Fruit fly (Drosophila melanogaster): ENCODE data around the gene CG5645.

CG5645 gene

dm6 chr3L:12124138-12124583, 12.3 kb downstream of the CG5645 start (continued):
- no peak for TF ChIP-seq Usf (GFP tag; optimal IDR thresholded peaks at IDR 0.05)
- TF ChIP-seq CG15011 (GFP tag; optimal IDR thresholded peaks at IDR 0.05) = no peak
- TF ChIP-seq da (GFP tag; optimal IDR thresholded peaks at IDR 0.05) = no peak
- TF ChIP-seq CG14441 (GFP tag; IDR thresholded peaks at IDR 0.05) = peak; percentile 53
- TF ChIP-seq wor (GFP tag; IDR thresholded peaks at IDR 0.05) = no peak
- TF ChIP-seq Rx (GFP tag; IDR thresholded peaks at IDR 0.05) = no peak
- no peak for TF ChIP-seq inv (GFP tag; IDR thresholded peaks at IDR 0.05; ENCODE audit: partially characterized antibody)
- TF ChIP-seq Dfd (GFP tag; optimal IDR thresholded peaks at IDR 0.05) = no peak
- no peak for TF ChIP-seq CG4707 (GFP tag; optimal IDR thresholded peaks at IDR 0.05)
- peak; percentile 57 for TF ChIP-seq CG12659 (GFP tag; optimal IDR thresholded peaks at IDR 0.05)
- no peak for TF ChIP-seq en (GFP tag; optimal IDR thresholded peaks at IDR 0.05)
- peak; percentile 14 for TF ChIP-seq CG17186 (GFP tag; optimal IDR thresholded peaks at IDR 0.05)
- no peak for TF ChIP-seq Bdp1 (GFP tag; optimal IDR thresholded peaks at IDR 0.05)
- peak; percentile 100 for TF ChIP-seq cg (GFP tag; optimal IDR thresholded peaks at IDR 0.05)
- no peak for TF ChIP-seq CG8089 (GFP tag; optimal IDR thresholded peaks at IDR 0.05)
- TF ChIP-seq CG17802 (tag; optimal IDR thresholded peaks at IDR 0.05) = no peak
- TF ChIP-seq CG15073 (GFP tag; optimal IDR thresholded peaks at IDR 0.05) = no peak
- TF ChIP-seq tin (GFP tag; optimal IDR thresholded peaks at IDR 0.05) = no peak
- peak; percentile 23 for TF ChIP-seq CG9817 (tag; optimal IDR thresholded peaks at IDR 0.05)
- TF ChIP-seq CG8924 (tag; optimal IDR thresholded peaks at IDR 0.05) = peak; percentile 77
- TF ChIP-seq CG18476 (GFP tag; optimal IDR thresholded peaks at IDR 0.05) = no peak
- TF ChIP-seq CG6654 (GFP tag; optimal IDR thresholded peaks at IDR 0.05) = no peak
- no peak for TF ChIP-seq bcd (GFP tag; optimal IDR thresholded peaks at IDR 0.05)
- TF ChIP-seq CG11456 (GFP tag; IDR thresholded peaks at IDR 0.05) = no peak
- peak; percentile 54; the same call in 1 of the 3 replicates for TF ChIP-seq Dbx (GFP tag; IDR thresholded peaks at IDR 0.05)
- TF ChIP-seq lab (GFP tag; optimal IDR thresholded peaks at IDR 0.05) = no peak
- TF ChIP-seq cas (GFP tag; IDR thresholded peaks at IDR 0.05) = no peak
- TF ChIP-seq pros (GFP tag; optimal IDR thresholded peaks at IDR 0.05) = peak; percentile 89
- no peak for TF ChIP-seq CG10366 (GFP tag; IDR thresholded peaks at IDR 0.05)
- TF ChIP-seq lilli (GFP tag; optimal IDR thresholded peaks at IDR 0.05) = no peak
- TF ChIP-seq CG10321 (GFP tag; IDR thresholded peaks at IDR 0.05) = peak; percentile 72
- peak; percentile 6 for TF ChIP-seq Abd-B (GFP tag; optimal IDR thresholded peaks at IDR 0.05)
- peak; percentile 87 for TF ChIP-seq ewg (GFP tag; optimal IDR thresholded peaks at IDR 0.05)
- peak; percentile 4 for TF ChIP-seq CG4328 (GFP tag; optimal IDR thresholded peaks at IDR 0.05)
- TF ChIP-seq Tbp (GFP tag; optimal IDR thresholded peaks at IDR 0.05) = no peak
- peak; percentile 73 for TF ChIP-seq Adf1 (GFP tag; IDR thresholded peaks at IDR 0.05)
- TF ChIP-seq C15 (GFP tag; IDR thresholded peaks at IDR 0.05) = no peak
- peak; percentile 3 for TF ChIP-seq CG2120 (GFP tag; optimal IDR thresholded peaks at IDR 0.05)
- no peak for TF ChIP-seq Trl (optimal IDR thresholded peaks at IDR 0.05)
- TF ChIP-seq Trl (GFP tag; optimal IDR thresholded peaks at IDR 0.05) = no peak
- peak; percentile 53; the same call in 1 of the 2 replicates for TF ChIP-seq E2f1 (GFP tag; IDR thresholded peaks at IDR 0.05)
- TF ChIP-seq CG12769 (tag; optimal IDR thresholded peaks at IDR 0.05) = peak; percentile 85
- TF ChIP-seq CG2116 (GFP tag; optimal IDR thresholded peaks at IDR 0.05) = no peak
- no peak for TF ChIP-seq usp (GFP tag; optimal IDR thresholded peaks at IDR 0.05)
- TF ChIP-seq ato (GFP tag; IDR thresholded peaks at IDR 0.05; ENCODE audit: partially characterized antibody) = no peak
- TF ChIP-seq Atf6 (GFP tag; IDR thresholded peaks at IDR 0.05) = peak; percentile 22; the same call in 1 of the 2 replicates
- no peak for TF ChIP-seq CG11093 (GFP tag; IDR thresholded peaks at IDR 0.05)
- TF ChIP-seq H2.0 (GFP tag; IDR thresholded peaks at IDR 0.05) = no peak
- peak; percentile 32; the same call in 1 of the 2 replicates for TF ChIP-seq lmd (GFP tag; IDR thresholded peaks at IDR 0.05)
- TF ChIP-seq Optix (GFP tag; IDR thresholded peaks at IDR 0.05) = 0 out of 3 replicates have a peak, but pooled peaks have one; percentile 46
- peak; percentile 41; the same call in 1 of the 2 replicates for TF ChIP-seq Bgb (GFP tag; IDR thresholded peaks at IDR 0.05; ENCODE audit: partially characterized antibody)
- TF ChIP-seq CG7928 (GFP tag; optimal IDR thresholded peaks at IDR 0.05) = peak; percentile 60
- TF ChIP-seq CTCF (GFP tag; optimal IDR thresholded peaks at IDR 0.05) = no peak
